Fruit fly (Drosophila melanogaster) whole organism, embryonic: ENCODE results near the gene drm.
A peak's percentile ranks its signal among the peaks of the same experiment; 100 is the strongest.

Experiments
- Asciz ChIP-seq: fragments of 200-800 bp; sonication (Bioruptor generic); optimal IDR thresholded peaks from 2 replicates; lab custom pipeline; 2017; ENCODE audit warnings: missing biosample characterization, mild to moderate bottlenecking, missing genetic modification characterization, missing genetic modification reagents
- CG1024 ChIP-seq: fragments of 200-800 bp; sonication (Bioruptor generic); IDR thresholded peaks from 2 replicates; pipeline ENCODE4 v1.3.6; 2022; ENCODE audit warnings: missing biosample characterization, missing genetic modification characterization
- CG10274 ChIP-seq: fragments of 200-800 bp; sonication (Bioruptor generic); optimal IDR thresholded peaks from 3 replicates; lab custom pipeline; 2017; ENCODE audit warnings: missing biosample characterization, mild to moderate bottlenecking, missing genetic modification characterization
- CG10654 ChIP-seq: fragments of 200-800 bp; sonication (Bioruptor generic); optimal IDR thresholded peaks from 2 replicates; lab custom pipeline; 2016; ENCODE audit warnings: missing biosample characterization, missing genetic modification characterization
- CG11085 ChIP-seq: fragments of 200-800 bp; sonication (Bioruptor generic); IDR thresholded peaks from 2 replicates; pipeline ENCODE4 v1.3.6; 2022; ENCODE audit warnings: missing biosample characterization, missing genetic modification characterization
- CG11696 ChIP-seq: fragments of 200-800 bp; sonication (Bioruptor generic); IDR thresholded peaks from 2 replicates; pipeline ENCODE4 v1.3.6; 2022; ENCODE audit warnings: missing biosample characterization, missing genetic modification characterization
- CG12391 ChIP-seq: fragments of 200-800 bp; sonication (Bioruptor generic); optimal IDR thresholded peaks from 3 replicates; lab custom pipeline; 2018; ENCODE audit warnings: missing biosample characterization, mild to moderate bottlenecking, missing genetic modification characterization, moderate library complexity
- CG14014 ChIP-seq: fragments of 200-800 bp; sonication (Bioruptor generic); IDR thresholded peaks from 2 replicates; pipeline ENCODE4 v1.3.6; 2022; ENCODE audit warnings: missing biosample characterization, missing genetic modification characterization
- CG16813 ChIP-seq: fragments of 200-800 bp; sonication (Bioruptor generic); IDR thresholded peaks from 3 replicates; pipeline ENCODE4 v1.3.6; 2022; ENCODE audit warnings: missing biosample characterization, missing genetic modification characterization; ENCODE audit not compliant: partially characterized antibody
- CG17612 ChIP-seq: fragments of 200-800 bp; sonication (Bioruptor generic); IDR thresholded peaks from 2 replicates; pipeline ENCODE4 v1.3.6; 2022; ENCODE audit warnings: missing biosample characterization, missing genetic modification characterization
- CG17802 ChIP-seq: fragments of 200-800 bp; sonication (Bioruptor generic); optimal IDR thresholded peaks from 2 replicates; lab custom pipeline; 2018; ENCODE audit warnings: missing biosample characterization, mild to moderate bottlenecking, missing genetic modification characterization, moderate library complexity
- CG18599 ChIP-seq: fragments of 200-800 bp; sonication (Bioruptor generic); optimal IDR thresholded peaks from 3 replicates; lab custom pipeline; 2017; ENCODE audit warnings: missing biosample characterization, missing genetic modification characterization, mild to moderate bottlenecking, moderate library complexity, missing genetic modification reagents
- CG2678 ChIP-seq: fragments of 200-800 bp; sonication (Bioruptor generic); optimal IDR thresholded peaks from 3 replicates; lab custom pipeline; 2019; ENCODE audit warnings: missing biosample characterization, mild to moderate bottlenecking, missing genetic modification characterization, moderate library complexity
- CG2712 ChIP-seq: fragments of 200-800 bp; optimal IDR thresholded peaks from 3 replicates; lab custom pipeline; 2019; ENCODE audit warnings: missing biosample characterization, mild to moderate bottlenecking, missing genetic modification characterization, moderate library complexity
- CG31441 ChIP-seq: fragments of 200-800 bp; sonication (Bioruptor generic); IDR thresholded peaks from 2 replicates; pipeline ENCODE4 v1.3.6; 2022; ENCODE audit warnings: missing biosample characterization, missing genetic modification characterization
- CG4328 ChIP-seq: fragments of 200-800 bp; sonication (Bioruptor generic); optimal IDR thresholded peaks from 3 replicates; lab custom pipeline; 2017; ENCODE audit warnings: missing biosample characterization, missing genetic modification reagents, missing genetic modification characterization
- CG43689 ChIP-seq: fragments of 200-800 bp; sonication (Bioruptor generic); IDR thresholded peaks from 2 replicates; pipeline ENCODE4 v1.3.6; 2022; ENCODE audit warnings: missing biosample characterization, missing genetic modification characterization
- CG6683 ChIP-seq: fragments of 200-800 bp; sonication (Bioruptor generic); optimal IDR thresholded peaks from 2 replicates; lab custom pipeline; 2017; ENCODE audit warnings: missing biosample characterization, mild to moderate bottlenecking, missing genetic modification characterization, missing genetic modification reagents
- CG6689 ChIP-seq: fragments of 200-800 bp; sonication (Bioruptor generic); IDR thresholded peaks from 2 replicates; pipeline ENCODE4 v1.3.6; 2022; ENCODE audit warnings: missing biosample characterization, missing genetic modification characterization
- CG7963 ChIP-seq: fragments of 200-800 bp; sonication (Bioruptor generic); IDR thresholded peaks from 3 replicates; pipeline ENCODE4 v1.3.6; 2022; ENCODE audit warnings: missing biosample characterization, missing genetic modification characterization; ENCODE audit not compliant: partially characterized antibody
- CG9727 ChIP-seq: fragments of 200-800 bp; sonication (Bioruptor generic); optimal IDR thresholded peaks from 3 replicates; lab custom pipeline; 2017; ENCODE audit warnings: missing biosample characterization, mild to moderate bottlenecking, missing genetic modification characterization
- CG9797 ChIP-seq: fragments of 200-800 bp; sonication (Bioruptor generic); optimal IDR thresholded peaks from 3 replicates; lab custom pipeline; 2018; ENCODE audit warnings: missing biosample characterization, mild to moderate bottlenecking, missing genetic modification characterization
- CG9876 ChIP-seq: fragments of 200-800 bp; sonication (Bioruptor generic); optimal IDR thresholded peaks from 2 replicates; lab custom pipeline; 2016; ENCODE audit warnings: missing biosample characterization, missing genetic modification characterization
- D19B ChIP-seq: fragments of 200-800 bp; sonication (Bioruptor generic); optimal IDR thresholded peaks from 2 replicates; lab custom pipeline; 2017; ENCODE audit warnings: missing biosample characterization, mild to moderate bottlenecking, missing genetic modification characterization
- Dad ChIP-seq: fragments of 200-800 bp; sonication (Bioruptor generic); optimal IDR thresholded peaks from 3 replicates; lab custom pipeline; 2016; ENCODE audit warnings: missing biosample characterization, missing genetic modification characterization
- Dll ChIP-seq: fragments of 200-800 bp; sonication (Bioruptor generic); IDR thresholded peaks from 4 replicates; pipeline ENCODE4 v1.3.6; 2022; ENCODE audit warnings: missing biosample characterization, missing genetic modification characterization; ENCODE audit not compliant: partially characterized antibody
- Doc3 ChIP-seq: fragments of 200-800 bp; sonication (Bioruptor generic); IDR thresholded peaks from 3 replicates; pipeline ENCODE4 v1.3.6; 2022; ENCODE audit warnings: missing biosample characterization, missing genetic modification characterization; ENCODE audit not compliant: partially characterized antibody
- Ets65A ChIP-seq: fragments of 200-800 bp; sonication (Bioruptor generic); peaks from one replicate; lab custom pipeline; 2016; ENCODE audit warnings: missing biosample characterization, missing genetic modification characterization
- Ets97D ChIP-seq: fragments of 200-800 bp; sonication (Bioruptor generic); optimal IDR thresholded peaks from 3 replicates; lab custom pipeline; 2016; ENCODE audit warnings: missing biosample characterization, missing genetic modification characterization
- MBD-R2 ChIP-seq: fragments of 200-800 bp; sonication (Bioruptor generic); IDR thresholded peaks from 2 replicates; pipeline ENCODE4 v1.3.6; 2022; ENCODE audit warnings: missing biosample characterization, missing genetic modification characterization
- MTF-1 ChIP-seq: fragments of 200-800 bp; sonication (Bioruptor generic); optimal IDR thresholded peaks from 2 replicates; lab custom pipeline; 2018; ENCODE audit warnings: missing biosample characterization, mild to moderate bottlenecking, missing genetic modification characterization, borderline replicate concordance
- Mad ChIP-seq: fragments of 200-800 bp; sonication (Bioruptor generic); optimal IDR thresholded peaks from 2 replicates; lab custom pipeline; 2016; ENCODE audit warnings: missing biosample characterization, missing genetic modification characterization
- Sry-δ ChIP-seq: fragments of 200-800 bp; sonication (Bioruptor generic); optimal IDR thresholded peaks from 2 replicates; lab custom pipeline; 2016; ENCODE audit warnings: missing biosample characterization, missing genetic modification characterization
- Stat92E ChIP-seq, 3 experiments: fragments of >200 bp in 2 of 3; fragments of 200-800 bp in 1 of 3; sonication (Bioruptor generic) in 1 of 3; optimal IDR thresholded peaks; 2 replicates each; lab custom pipeline; 2017 to 2019; ENCODE audit warnings: missing biosample characterization in 3 of 3, missing genetic modification characterization in 3 of 3, mild to moderate bottlenecking in 1 of 3, moderate library complexity in 1 of 3
- ase ChIP-seq: fragments of 200-800 bp; sonication (Bioruptor generic); IDR thresholded peaks from 3 replicates; pipeline ENCODE4 v1.3.6; 2022; ENCODE audit warnings: missing biosample characterization, missing genetic modification characterization
- bcd ChIP-seq: fragments of 200-800 bp; sonication (Bioruptor generic); optimal IDR thresholded peaks from 2 replicates; lab custom pipeline; 2017; ENCODE audit warnings: missing biosample characterization, mild to moderate bottlenecking, missing genetic modification characterization
- corto ChIP-seq: fragments of 200-800 bp; sonication (Bioruptor generic); optimal IDR thresholded peaks from 2 replicates; lab custom pipeline; 2016; ENCODE audit warnings: missing biosample characterization, mild to moderate bottlenecking, missing genetic modification characterization, moderate library complexity
- croc ChIP-seq: fragments of 200-800 bp; sonication (Bioruptor generic); conservative IDR thresholded peaks from 3 replicates; pipeline ENCODE4 v1.3.6; 2022; ENCODE audit warnings: missing biosample characterization, missing genetic modification characterization
- disco-r ChIP-seq: fragments of 200-800 bp; sonication (Bioruptor generic); optimal IDR thresholded peaks from 2 replicates; lab custom pipeline; 2016; ENCODE audit warnings: missing biosample characterization, missing genetic modification characterization
- fd64A ChIP-seq: fragments of 200-800 bp; sonication (Bioruptor generic); optimal IDR thresholded peaks from 3 replicates; lab custom pipeline; 2018; ENCODE audit warnings: missing biosample characterization, mild to moderate bottlenecking, missing genetic modification characterization
- hb ChIP-seq: fragments of 200-800 bp; sonication (Bioruptor generic); IDR thresholded peaks from 3 replicates; pipeline ENCODE4 v1.3.6; 2022; ENCODE audit warnings: missing biosample characterization, missing genetic modification characterization; ENCODE audit not compliant: partially characterized antibody
- jumu ChIP-seq: fragments of 200-800 bp; sonication (Bioruptor generic); optimal IDR thresholded peaks from 3 replicates; lab custom pipeline; 2016; ENCODE audit warnings: missing biosample characterization, missing genetic modification characterization
- mld ChIP-seq: fragments of 200-800 bp; sonication (Bioruptor generic); IDR thresholded peaks from 3 replicates; pipeline ENCODE4 v1.3.6; 2022; ENCODE audit warnings: missing biosample characterization, missing genetic modification characterization; ENCODE audit not compliant: partially characterized antibody
- otp ChIP-seq: fragments of 200-800 bp; sonication (Bioruptor generic); IDR thresholded peaks from 3 replicates; pipeline ENCODE4, ENCODE4 v1.3.6; 2022; ENCODE audit warnings: missing biosample characterization, missing genetic modification characterization
- phol ChIP-seq: fragments of 200-800 bp; sonication (Bioruptor generic); optimal IDR thresholded peaks from 3 replicates; lab custom pipeline; 2018; ENCODE audit warnings: missing biosample characterization, mild to moderate bottlenecking, missing genetic modification characterization, moderate library complexity
- scrt ChIP-seq: fragments of 200-800 bp; sonication (Bioruptor generic); optimal IDR thresholded peaks from 2 replicates; lab custom pipeline; 2018; ENCODE audit warnings: missing biosample characterization, mild to moderate bottlenecking, missing genetic modification characterization, moderate library complexity
- sens-2 ChIP-seq: fragments of 200-800 bp; sonication (Bioruptor generic); IDR thresholded peaks from 2 replicates; pipeline ENCODE4 v1.3.6; 2022; ENCODE audit warnings: missing biosample characterization, missing genetic modification characterization
- slbo ChIP-seq: fragments of 200-800 bp; sonication (Bioruptor generic); IDR thresholded peaks from 2 replicates; pipeline ENCODE4 v1.3.6; 2022; ENCODE audit warnings: missing biosample characterization, missing genetic modification characterization
- sob ChIP-seq: fragments of 200-800 bp; sonication (Bioruptor generic); IDR thresholded peaks from 2 replicates; pipeline ENCODE4 v1.3.6; 2022; ENCODE audit warnings: missing biosample characterization, missing genetic modification characterization
- unpg ChIP-seq: fragments of 200-800 bp; sonication (Bioruptor generic); optimal IDR thresholded peaks from 3 replicates; lab custom pipeline; 2018; ENCODE audit warnings: missing biosample characterization, mild to moderate bottlenecking, missing genetic modification characterization, moderate library complexity
- vvl ChIP-seq: fragments of 200-800 bp; sonication (Bioruptor generic); IDR thresholded peaks from 2 replicates; pipeline ENCODE4 v1.3.6; 2022; ENCODE audit warnings: missing biosample characterization, missing genetic modification characterization

drm gene

dm6 chr2L:3543062-3543461 is 4.0 kb downstream of the drm start (continued):
- peak; percentile 30; the same call in 1 of the 3 replicates for TF ChIP-seq croc (GFP tag; lab: Robert Waterston, UW)
- TF ChIP-seq Asciz: no peak
- no peak for TF ChIP-seq CG10654
- no peak for TF ChIP-seq CG6689 (GFP tag; lab: Robert Waterston, UW)
- 0 out of 2 replicates have a peak, but pooled peaks have one; percentile 43 for TF ChIP-seq vvl
- 0 out of 2 replicates have a peak, but pooled peaks have one; percentile 26 for TF ChIP-seq CG31441 (GFP tag; lab: Robert Waterston, UW)
- TF ChIP-seq CG7963 (GFP tag; lab: Robert Waterston, UW): no peak
- TF ChIP-seq CG16813 (GFP tag; lab: Robert Waterston, UW): no peak
- TF ChIP-seq CG2712 (tag; lab: Kevin White, UChicago): peak; percentile 53
- no peak for TF ChIP-seq MTF-1
- TF ChIP-seq CG9876 (GFP tag; lab: Kevin White, UChicago): no peak
- no peak for TF ChIP-seq CG11696 (GFP tag; lab: Robert Waterston, UW)
- no peak for TF ChIP-seq CG17612 (GFP tag; lab: Robert Waterston, UW)
- TF ChIP-seq mld (GFP tag; lab: Robert Waterston, UW): no peak
- no peak for TF ChIP-seq Stat92E (GFP tag; optimal IDR thresholded peaks at IDR 0.05; lab: Kevin White, UChicago)
- no peak for TF ChIP-seq disco-r (GFP tag; lab: Kevin White, UChicago)
- no peak for TF ChIP-seq hb (GFP tag; lab: Robert Waterston, UW)
- no peak for TF ChIP-seq sob (GFP tag; lab: Robert Waterston, UW)
- no peak for TF ChIP-seq Ets65A
- no peak for TF ChIP-seq corto (GFP tag; lab: Kevin White, UChicago)
- peak; percentile 24 for TF ChIP-seq phol (tag; lab: Kevin White, UChicago)
- TF ChIP-seq CG1024 (GFP tag; lab: Robert Waterston, UW): no peak
- no peak for TF ChIP-seq ase (GFP tag; lab: Robert Waterston, UW)
- TF ChIP-seq slbo: no peak
- no peak for TF ChIP-seq Mad (GFP tag; lab: Kevin White, UChicago)
- peak; percentile 8 for TF ChIP-seq CG12391 (tag; lab: Kevin White, UChicago)
- no peak for TF ChIP-seq Dll (GFP tag; lab: Robert Waterston, UW)
- TF ChIP-seq unpg (GFP tag; lab: Kevin White, UChicago): no peak
- no peak for TF ChIP-seq CG6683
- peak; percentile 3 for TF ChIP-seq CG9727 (GFP tag; lab: Kevin White, UChicago)
- no peak for TF ChIP-seq CG14014
- TF ChIP-seq Dad (GFP tag; lab: Kevin White, UChicago): no peak
- no peak for TF ChIP-seq D19B (GFP tag; lab: Kevin White, UChicago)
- TF ChIP-seq CG18599 (GFP tag; lab: Kevin White, UChicago): no peak
- TF ChIP-seq CG17802 (tag; lab: Kevin White, UChicago): no peak
- TF ChIP-seq otp (GFP tag; lab: Robert Waterston, UW): no peak
- TF ChIP-seq jumu: no peak
- TF ChIP-seq CG2678 (tag; lab: Kevin White, UChicago): no peak
- TF ChIP-seq CG4328: no peak
- no peak for TF ChIP-seq Sry-δ (GFP tag; lab: Kevin White, UChicago)
- TF ChIP-seq sens-2 (GFP tag; lab: Robert Waterston, UW): no peak
- no peak for TF ChIP-seq CG9797 (GFP tag; lab: Kevin White, UChicago)
- TF ChIP-seq MBD-R2: no peak
- TF ChIP-seq bcd (GFP tag; lab: Kevin White, UChicago): no peak
- no peak for TF ChIP-seq scrt
- no peak for TF ChIP-seq Ets97D
- no peak for TF ChIP-seq CG10274 (GFP tag; lab: Kevin White, UChicago)
- TF ChIP-seq CG43689 (GFP tag; lab: Robert Waterston, UW): no peak
- TF ChIP-seq Doc3 (GFP tag; lab: Robert Waterston, UW): no peak
- TF ChIP-seq fd64A (GFP tag; lab: Kevin White, UChicago): no peak
- TF ChIP-seq CG11085 (GFP tag; lab: Robert Waterston, UW): no peak
